Fruit fly (Drosophila melanogaster): ENCODE measurements around the gene RabGGTb.
A peak's percentile ranks its signal among the peaks of the same experiment; 100 is the strongest.

The RabGGTb gene

DNA sequence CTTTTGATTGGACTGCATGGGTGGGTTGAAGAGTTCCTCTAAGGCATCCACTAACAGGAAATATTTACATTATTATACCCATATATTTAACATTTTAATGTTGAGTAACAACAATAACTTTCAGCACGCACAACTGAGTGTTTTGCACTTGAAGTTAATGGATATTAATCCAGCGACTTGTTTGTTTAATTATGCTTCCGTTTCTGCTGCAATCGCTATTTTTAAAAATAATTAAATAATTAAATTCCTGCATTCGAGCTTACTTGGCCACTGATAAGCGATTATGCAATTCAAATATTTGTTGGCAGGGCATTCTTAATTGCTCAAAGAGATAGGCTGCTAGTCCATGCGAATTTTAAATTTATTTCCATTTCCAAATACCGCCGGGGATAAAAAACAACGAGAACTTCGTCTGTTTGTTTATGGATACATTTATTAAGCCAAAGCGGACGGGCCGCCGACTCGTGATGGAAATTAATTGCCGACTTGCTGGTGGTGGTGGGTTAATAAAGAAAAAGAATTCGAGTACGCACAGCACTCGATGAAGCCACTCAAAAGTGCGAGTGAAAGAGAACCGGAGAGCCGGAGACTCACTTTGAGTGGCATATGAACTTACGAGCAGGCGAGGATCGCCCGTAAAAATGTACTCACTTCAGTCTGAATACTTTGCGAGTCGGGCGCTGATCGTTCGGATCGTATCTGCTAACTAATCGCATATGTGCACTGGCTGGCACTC, 16.9 kb upstream of the RabGGTb start (continued):
- TF ChIP-seq CG11247 (GFP tag; IDR thresholded peaks at IDR 0.05), result no peak
- TF ChIP-seq Fer1 (GFP tag; optimal IDR thresholded peaks at IDR 0.05), result peak; percentile 22
- TF ChIP-seq CG32532 (GFP tag; IDR thresholded peaks at IDR 0.05), result no peak; the same call in 1 of the 2 replicates
- no peak for TF ChIP-seq CG9876 (GFP tag; optimal IDR thresholded peaks at IDR 0.05)
- no peak for TF ChIP-seq CG8281 (tag; optimal IDR thresholded peaks at IDR 0.05)
- TF ChIP-seq CG13624 (GFP tag; optimal IDR thresholded peaks at IDR 0.05), result no peak
- no peak for TF ChIP-seq CG7271 (tag; optimal IDR thresholded peaks at IDR 0.05)
- TF ChIP-seq CG16813 (GFP tag; IDR thresholded peaks at IDR 0.05; ENCODE audit: partially characterized antibody), result peak; percentile 43; the same call in 1 of the 3 replicates
- TF ChIP-seq gsb-n (tag; optimal IDR thresholded peaks at IDR 0.05), result no peak
- no peak for TF ChIP-seq ken (GFP tag; IDR thresholded peaks at IDR 0.05)
- peak; percentile 19 for TF ChIP-seq sqz (GFP tag; optimal IDR thresholded peaks at IDR 0.05)
- no peak for TF ChIP-seq Asciz (GFP tag; optimal IDR thresholded peaks at IDR 0.05)
- no peak for TF ChIP-seq CG10267 (tag; optimal IDR thresholded peaks at IDR 0.05)
- no peak for TF ChIP-seq pan (optimal IDR thresholded peaks at IDR 0.05)
- TF ChIP-seq pan (GFP tag; optimal IDR thresholded peaks at IDR 0.05 in 1 of 2, IDR thresholded peaks at IDR 0.05 in 1 of 2), result peak in 1 of 2 experiments; percentile 34
- TF ChIP-seq dpn (GFP tag; optimal IDR thresholded peaks at IDR 0.05), result no peak
- TF ChIP-seq esg (GFP tag; conservative IDR thresholded peaks at IDR 0.05), result no peak
- no peak for TF ChIP-seq CG17612 (GFP tag; IDR thresholded peaks at IDR 0.05)
- TF ChIP-seq Awh (GFP tag; IDR thresholded peaks at IDR 0.05), result no peak
- peak; percentile 88 for TF ChIP-seq CG18476 (GFP tag; optimal IDR thresholded peaks at IDR 0.05)
- peak in 1 of 2 experiments; percentile 80 for TF ChIP-seq Pdp1 (GFP tag; optimal IDR thresholded peaks at IDR 0.05)
- TF ChIP-seq amos (GFP tag; IDR thresholded peaks at IDR 0.05; ENCODE audit: partially characterized antibody), result peak; percentile 60; the same call in 1 of the 2 replicates
- TF ChIP-seq pho (GFP tag; optimal IDR thresholded peaks at IDR 0.05), result peak; percentile 10
- TF ChIP-seq CG30403 (GFP tag; optimal IDR thresholded peaks at IDR 0.05), result no peak
- TF ChIP-seq dimm (GFP tag; IDR thresholded peaks at IDR 0.05), result no peak
- peak; percentile 54 for TF ChIP-seq Drgx (GFP tag; IDR thresholded peaks at IDR 0.05)
- peak; percentile 37; the same call in 1 of the 2 replicates for TF ChIP-seq stc (GFP tag; IDR thresholded peaks at IDR 0.05)
- peak; percentile 40 for TF ChIP-seq CG2678 (tag; optimal IDR thresholded peaks at IDR 0.05)
- TF ChIP-seq emc (GFP tag; optimal IDR thresholded peaks at IDR 0.05), result no peak
- TF ChIP-seq crol (GFP tag; IDR thresholded peaks at IDR 0.05), result no peak
- no peak for TF ChIP-seq CG14050 (GFP tag; IDR thresholded peaks at IDR 0.05)
- no peak for TF ChIP-seq Adf1 (GFP tag; IDR thresholded peaks at IDR 0.05)
- no peak for TF ChIP-seq CG6272 (GFP tag; IDR thresholded peaks at IDR 0.05)
- TF ChIP-seq vvl (GFP tag; IDR thresholded peaks at IDR 0.05), result peak; percentile 58; the same call in 1 of the 2 replicates
- TF ChIP-seq ara (GFP tag; IDR thresholded peaks at IDR 0.05), result no peak
- TF ChIP-seq nmo (GFP tag; optimal IDR thresholded peaks at IDR 0.05), result peak; percentile 6
- TF ChIP-seq Doc3 (GFP tag; IDR thresholded peaks at IDR 0.05; ENCODE audit: partially characterized antibody), result 0 out of 3 replicates have a peak, but pooled peaks have one; percentile 35
- TF ChIP-seq CG17829 (tag; optimal IDR thresholded peaks at IDR 0.05), result peak; percentile 23
- no peak for TF ChIP-seq disco-r (GFP tag; optimal IDR thresholded peaks at IDR 0.05)
- TF ChIP-seq Mrtf (GFP tag; IDR thresholded peaks at IDR 0.05), result no peak
- no peak for TF ChIP-seq tup (GFP tag; optimal IDR thresholded peaks at IDR 0.05)
- TF ChIP-seq CG5180 (GFP tag; optimal IDR thresholded peaks at IDR 0.05), result no peak
- TF ChIP-seq CG18262 (tag; optimal IDR thresholded peaks at IDR 0.05), result peak; percentile 40
- TF ChIP-seq ranshi (GFP tag; IDR thresholded peaks at IDR 0.05), result no peak
- TF ChIP-seq CG8388 (GFP tag; optimal IDR thresholded peaks at IDR 0.05), result no peak
- TF ChIP-seq CG9727 (GFP tag; optimal IDR thresholded peaks at IDR 0.05), result peak; percentile 23
- peak; percentile 71 for TF ChIP-seq CG18599 (GFP tag; optimal IDR thresholded peaks at IDR 0.05)
- TF ChIP-seq CG17328 (GFP tag; IDR thresholded peaks at IDR 0.05), result peak; percentile 99
- no peak; the same call in 2 of the 3 replicates for TF ChIP-seq CG11695 (GFP tag; IDR thresholded peaks at IDR 0.05)

All from whole organism, embryonic.